Worm (Caenorhabditis elegans): Measurements from ENCODE around the gene rev-3.
A peak's percentile ranks its signal among the peaks of the same experiment; 100 is the strongest.

rev-3 gene

ce11 chrIII:5839147-5839546, 48.7 kb upstream of the rev-3 start (continued):
- TF ChIP-seq lin-13 (GFP tag; optimal IDR thresholded peaks at IDR 0.05) (no peak), nhr-111 (GFP tag; optimal IDR thresholded peaks at IDR 0.05) (no peak)

- TF ChIP-seq zag-1 (tag; optimal IDR thresholded peaks at IDR 0.05) (no peak), nhr-77 (tag; optimal IDR thresholded peaks at IDR 0.05) (peak; percentile 77), hlh-30 (tag; optimal IDR thresholded peaks at IDR 0.05; ENCODE audit: insufficient read depth) (peak; percentile 75), lir-3 (tag; optimal IDR thresholded peaks at IDR 0.05) (no peak), F49E8.2 (tag; optimal IDR thresholded peaks at IDR 0.05; ENCODE audit: borderline replicate concordance) (no peak), nhr-237 (tag; optimal IDR thresholded peaks at IDR 0.05) (no peak), F37D6.2 (tag; optimal IDR thresholded peaks at IDR 0.05) (no peak), daf-16 (GFP tag; optimal IDR thresholded peaks at IDR 0.05) (peak in 1 of 2 experiments; percentile 60), daf-16 (tag; optimal IDR thresholded peaks at IDR 0.05) (peak; percentile 82), ztf-11 (tag; optimal IDR thresholded peaks at IDR 0.05) (no peak), zfp-2 (tag; optimal IDR thresholded peaks at IDR 0.05) (no peak), pha-4 (GFP tag; IDR thresholded peaks at IDR 0.05) (no peak), pha-4 (tag; optimal IDR thresholded peaks at IDR 0.05) (no peak), zfp-3 (GFP tag; conservative IDR thresholded peaks at IDR 0.05) (0 out of 2 replicates have a peak, but pooled peaks have one; percentile 31), tra-1 (GFP tag; IDR thresholded peaks at IDR 0.05) (peak; percentile 58; the same call in 1 of the 2 replicates), T20F7.1 (GFP tag; optimal IDR thresholded peaks at IDR 0.05) (peak; percentile 74), duxl-1 (tag; optimal IDR thresholded peaks at IDR 0.05; ENCODE audit: poor library complexity) (peak; percentile 15), php-3 (GFP tag; IDR thresholded peaks at IDR 0.05) (peak; percentile 87), pqm-1 (tag; optimal IDR thresholded peaks at IDR 0.05) (peak; percentile 93), lin-38 (GFP tag; IDR thresholded peaks at IDR 0.05) (0 out of 2 replicates have a peak, but pooled peaks have one; percentile 18), nhr-102 (tag; optimal IDR thresholded peaks at IDR 0.05) (peak; percentile 6), mxl-3 (GFP tag; optimal IDR thresholded peaks at IDR 0.05) (peak; percentile 86), nhr-11 (tag; optimal IDR thresholded peaks at IDR 0.05) (no peak), mes-2 (tag; optimal IDR thresholded peaks at IDR 0.05; ENCODE audit: poor library complexity, severe bottlenecking) (peak; percentile 30), daf-8 (GFP tag; IDR thresholded peaks at IDR 0.05) (no peak), ceh-28 (tag; optimal IDR thresholded peaks at IDR 0.05) (no peak), hlh-11 (tag; optimal IDR thresholded peaks at IDR 0.05) (peak; percentile 93), mep-1 (tag; optimal IDR thresholded peaks at IDR 0.05) (peak; percentile 72), nhr-25 (tag; optimal IDR thresholded peaks at IDR 0.05; ENCODE audit: borderline replicate concordance, insufficient read depth) (no peak), lin-15B (tag; optimal IDR thresholded peaks at IDR 0.05) (no peak), ZK337.2 (GFP tag; IDR thresholded peaks at IDR 0.05) (no peak), Y5F2A.4 (GFP tag; optimal IDR thresholded peaks at IDR 0.05) (no peak), madf-5 (GFP tag; IDR thresholded peaks at IDR 0.05) (no peak), lsy-2 (tag; optimal IDR thresholded peaks at IDR 0.05) (peak; percentile 55 to 58), ZK546.5 (tag; optimal IDR thresholded peaks at IDR 0.05) (no peak), snpc-4 (tag; optimal IDR thresholded peaks at IDR 0.05) (no peak), nhr-28 (tag; optimal IDR thresholded peaks at IDR 0.05) (peak; percentile 96), unc-62 (GFP tag; optimal IDR thresholded peaks at IDR 0.05 in 1 of 2) (peak; percentile 49 to 82), unc-62 (tag; optimal IDR thresholded peaks at IDR 0.05) (no peak), Y75B8A.6 (GFP tag; IDR thresholded peaks at IDR 0.05) (no peak), gei-8 (GFP tag; optimal IDR thresholded peaks at IDR 0.05) (no peak), ctbp-1 (GFP tag; IDR thresholded peaks at IDR 0.05) (no peak), T26A8.4 (GFP tag; IDR thresholded peaks at IDR 0.05) (peak; percentile 27; the same call in 1 of the 2 replicates), lim-7 (GFP tag; IDR thresholded peaks at IDR 0.05) (no peak), ceh-62 (tag; optimal IDR thresholded peaks at IDR 0.05) (no peak), egl-27 (tag; optimal IDR thresholded peaks at IDR 0.05) (no peak)
Observed at ce11 chrIII:5838159-5839046, 48.0 kb upstream of the rev-3 start.

Data from whole organism, L4 larva.